Worm (Caenorhabditis elegans) whole organism, young adult: ENCODE measurements around the gene F07C3.9.

ENCODE experiments used
- B0019.2 ChIP-seq: fragments of 200-800 bp; sonication (Bioruptor generic); conservative IDR thresholded peaks from 2 replicates; pipeline ENCODE4 v1.3.6; 2022; ENCODE audit warnings: missing genetic modification reagents, missing genetic modification characterization, missing compliant biosample characterization
- D2030.7 ChIP-seq: fragments of 200-800 bp; sonication (Bioruptor generic); IDR thresholded peaks from 2 replicates; pipeline ENCODE4 v1.3.6; 2022; ENCODE audit warnings: missing genetic modification reagents, missing genetic modification characterization, missing compliant biosample characterization
- F10E7.11 ChIP-seq: sonication (generic microtip); optimal IDR thresholded peaks from 2 replicates; lab custom pipeline; 2017; ENCODE audit warnings: mild to moderate bottlenecking, missing genetic modification characterization, moderate library complexity, missing compliant biosample characterization
- F22D6.2 ChIP-seq: sonication (generic microtip); optimal IDR thresholded peaks from 2 replicates; lab custom pipeline; 2016; ENCODE audit warnings: mild to moderate bottlenecking, missing genetic modification characterization, missing compliant biosample characterization
- F23B12.7 ChIP-seq: sonication (generic microtip); optimal IDR thresholded peaks from 2 replicates; lab custom pipeline; 2017; ENCODE audit warnings: missing genetic modification characterization, mild to moderate bottlenecking, missing compliant biosample characterization, antibody characterized with exemption, moderate library complexity; ENCODE audit not compliant: insufficient read depth
- F39B2.1 ChIP-seq: fragments of 200-800 bp; sonication (Bioruptor generic); IDR thresholded peaks from 2 replicates; pipeline ENCODE4 v1.3.6; 2022; ENCODE audit warnings: missing genetic modification reagents, missing genetic modification characterization, missing compliant biosample characterization
- K12H6.12 ChIP-seq: fragments of 200-800 bp; sonication (Bioruptor generic); optimal IDR thresholded peaks from 2 replicates; lab custom pipeline; 2018; ENCODE audit warnings: mild to moderate bottlenecking, missing genetic modification characterization, missing compliant biosample characterization
- Y56A3A.18 ChIP-seq: fragments of 200-800 bp; sonication (Bioruptor generic); IDR thresholded peaks from 2 replicates; pipeline ENCODE4 v1.3.6; 2022; ENCODE audit warnings: missing genetic modification reagents, missing genetic modification characterization, missing compliant biosample characterization
- attf-5 ChIP-seq: fragments of 200-800 bp; sonication (Bioruptor generic); optimal IDR thresholded peaks from 2 replicates; lab custom pipeline; 2018; ENCODE audit warnings: mild to moderate bottlenecking, missing genetic modification characterization, missing compliant biosample characterization
- bed-2 ChIP-seq: fragments of 200-800 bp; sonication (Bioruptor generic); IDR thresholded peaks from 2 replicates; pipeline ENCODE4 v1.3.6; 2022; ENCODE audit warnings: missing genetic modification reagents, missing genetic modification characterization, missing compliant biosample characterization
- cebp-1 ChIP-seq, 2 experiments: fragments of 200-800 bp in 1 of 2; sonication (Bioruptor generic) in 1 of 2; sonication (generic microtip) in 1 of 2; IDR thresholded peaks in 1 of 2; optimal IDR thresholded peaks in 1 of 2; 2 replicates each; pipeline versions ENCODE4 v1.3.6 to Lab custom; 2017 to 2022; ENCODE audit warnings: missing compliant biosample characterization in 2 of 2, missing genetic modification characterization in 2 of 2, mild to moderate bottlenecking in 1 of 2, missing genetic modification reagents in 1 of 2, moderate library complexity in 1 of 2
- ceh-27 ChIP-seq: fragments of 200-800 bp; sonication (Bioruptor generic); optimal IDR thresholded peaks from 2 replicates; lab custom pipeline; 2018; ENCODE audit warnings: mild to moderate bottlenecking, missing genetic modification characterization, moderate library complexity, missing compliant biosample characterization
- ceh-40 ChIP-seq: fragments of 200-800 bp; sonication (Bioruptor generic); IDR thresholded peaks from 2 replicates; pipeline ENCODE4 v1.3.6; 2022; ENCODE audit warnings: missing genetic modification characterization, missing compliant biosample characterization
- dox-1 ChIP-seq: fragments of 200-800 bp; sonication (Bioruptor generic); IDR thresholded peaks from 2 replicates; pipeline ENCODE4 v1.3.6; 2022; ENCODE audit warnings: missing genetic modification reagents, missing genetic modification characterization, missing compliant biosample characterization
- dpl-1 ChIP-seq: fragments of 150-350 bp; optimal IDR thresholded peaks from 2 replicates; lab custom pipeline; 2014; ENCODE audit warnings: missing biosample characterization, missing genetic modification reagents, missing genetic modification characterization
- efl-1 ChIP-seq: fragments of 150-350 bp; optimal IDR thresholded peaks from 2 replicates; lab custom pipeline; 2014; ENCODE audit warnings: missing biosample characterization, missing genetic modification reagents, missing genetic modification characterization
- ets-4 ChIP-seq: fragments of 200-800 bp; sonication (Bioruptor generic); optimal IDR thresholded peaks from 2 replicates; lab custom pipeline; 2018; ENCODE audit warnings: mild to moderate bottlenecking, missing genetic modification characterization, missing compliant biosample characterization
- hmg-1.2 ChIP-seq: fragments of 200-800 bp; sonication (Bioruptor generic); IDR thresholded peaks from 2 replicates; pipeline ENCODE4 v1.3.6; 2022; ENCODE audit warnings: missing genetic modification reagents, missing genetic modification characterization, missing compliant biosample characterization
- hmg-20 ChIP-seq: fragments of 200-800 bp; sonication (Bioruptor generic); IDR thresholded peaks from 2 replicates; pipeline ENCODE4 v1.3.6; 2022; ENCODE audit warnings: missing genetic modification reagents, missing genetic modification characterization, missing compliant biosample characterization
- lag-1 ChIP-seq: fragments of 200-800 bp; sonication (Bioruptor generic); IDR thresholded peaks from 2 replicates; pipeline ENCODE4 v1.3.6; 2022; ENCODE audit warnings: missing genetic modification reagents, missing genetic modification characterization, missing compliant biosample characterization
- let-607 ChIP-seq, 2 experiments: fragments of 200-800 bp in 1 of 2; sonication (Bioruptor generic) in 1 of 2; sonication (generic microtip) in 1 of 2; optimal IDR thresholded peaks; 2 replicates each; lab custom pipeline; 2016 to 2018; ENCODE audit warnings: mild to moderate bottlenecking in 2 of 2, missing compliant biosample characterization in 2 of 2, missing genetic modification characterization in 2 of 2, moderate library complexity in 2 of 2, missing genotype in 1 of 2
- lin-26 ChIP-seq: fragments of 200-800 bp; sonication (Bioruptor generic); IDR thresholded peaks from 2 replicates; pipeline ENCODE4 v1.3.6; 2022; ENCODE audit warnings: missing genetic modification reagents, missing genetic modification characterization, missing compliant biosample characterization
- lin-54 ChIP-seq: fragments of 200-800 bp; sonication (Bioruptor generic); optimal IDR thresholded peaks from 2 replicates; lab custom pipeline; 2018; ENCODE audit warnings: mild to moderate bottlenecking, missing genetic modification characterization, missing compliant biosample characterization
- madf-10 ChIP-seq: sonication (generic microtip); optimal IDR thresholded peaks from 2 replicates; lab custom pipeline; 2016; ENCODE audit warnings: mild to moderate bottlenecking, missing genetic modification characterization, missing compliant biosample characterization
- madf-3 ChIP-seq: fragments of 200-800 bp; sonication (Bioruptor generic); IDR thresholded peaks from 2 replicates; pipeline ENCODE4 v1.3.6; 2022; ENCODE audit warnings: missing genetic modification reagents, missing genetic modification characterization, missing compliant biosample characterization
- mcd-1 ChIP-seq: fragments of 200-800 bp; sonication (Bioruptor generic); IDR thresholded peaks from 2 replicates; pipeline ENCODE4 v1.3.6; 2022; ENCODE audit warnings: missing genetic modification reagents, missing genetic modification characterization, missing compliant biosample characterization
- nfya-1 ChIP-seq: sonication (generic microtip); optimal IDR thresholded peaks from 2 replicates; lab custom pipeline; 2017; ENCODE audit warnings: antibody characterized with exemption, missing compliant biosample characterization, missing genetic modification characterization, borderline replicate concordance; ENCODE audit not compliant: insufficient read depth
- nfya-2 ChIP-seq: fragments of 200-800 bp; sonication (Bioruptor generic); IDR thresholded peaks from 2 replicates; pipeline ENCODE4 v1.3.6; 2022; ENCODE audit warnings: missing genetic modification reagents, missing genetic modification characterization, missing compliant biosample characterization
- nhr-80 ChIP-seq: sonication (generic microtip); optimal IDR thresholded peaks from 2 replicates; lab custom pipeline; 2016; ENCODE audit warnings: missing genetic modification characterization, missing compliant biosample characterization
- snpc-4 ChIP-seq, 5 experiments: fragments of 150-350 bp in 1 of 5; sonication (generic microtip) in 4 of 5; optimal IDR thresholded peaks; 2 replicates each; lab custom pipeline; 2014 to 2018; ENCODE audit warnings: missing genetic modification characterization in 5 of 5, missing biosample characterization in 3 of 5, antibody characterized with exemption in 2 of 5, mild to moderate bottlenecking in 2 of 5, missing compliant biosample characterization in 2 of 5, missing genotype in 2 of 5, moderate library complexity in 2 of 5, missing genetic modification reagents in 1 of 5
- ztf-18 ChIP-seq: sonication (generic microtip); optimal IDR thresholded peaks from 2 replicates; lab custom pipeline; 2016; ENCODE audit warnings: missing genotype, mild to moderate bottlenecking, missing genetic modification characterization, missing compliant biosample characterization
- ztf-26 ChIP-seq: sonication (generic microtip); optimal IDR thresholded peaks from 2 replicates; lab custom pipeline; 2017; ENCODE audit warnings: missing genetic modification characterization, missing compliant biosample characterization

Gene F07C3.9

DNA sequence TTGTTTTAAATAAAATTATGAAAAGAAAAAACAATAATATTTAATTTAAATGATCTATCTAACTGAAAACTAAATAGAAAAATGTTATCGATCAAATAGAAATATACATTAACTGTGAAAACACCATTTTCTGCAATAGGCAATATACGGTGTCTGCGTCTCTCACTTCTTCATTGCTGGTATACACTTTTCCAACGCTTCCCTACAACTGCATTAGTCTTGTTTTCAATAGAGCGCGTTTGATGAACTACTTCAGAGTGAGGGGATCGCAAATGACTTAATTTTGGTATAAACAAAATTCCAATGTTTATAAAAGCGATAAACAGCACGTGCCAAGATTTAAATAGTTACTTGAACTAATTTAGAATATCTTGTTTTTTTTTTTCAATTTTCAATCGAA lies 41.9 kb downstream of the F07C3.9 start:
- TF ChIP-seq mcd-1 (GFP tag; lab: Robert Waterston, UW) (peak; percentile 48; the same call in 1 of the 2 replicates), let-607 (tag; optimal IDR thresholded peaks at IDR 0.05; lab: Kevin White, UChicago) (peak in 1 of 2 experiments; percentile 59), F23B12.7 (tag; lab: Kevin White, UChicago) (peak; percentile 35), madf-3 (GFP tag; lab: Robert Waterston, UW) (no peak), nhr-80 (peak; percentile 76), Y56A3A.18 (no peak), B0019.2 (GFP tag; lab: Robert Waterston, UW) (no peak), dpl-1 (GFP tag; lab: Kevin White, UChicago) (no peak), ztf-18 (tag; lab: Kevin White, UChicago) (peak; percentile 22), attf-5 (peak; percentile 87), dox-1 (GFP tag; lab: Robert Waterston, UW) (peak; percentile 47; the same call in 1 of the 2 replicates), K12H6.12 (peak; percentile 8), ceh-27 (GFP tag; lab: Kevin White, UChicago) (peak; percentile 7), snpc-4 (GFP tag; optimal IDR thresholded peaks at IDR 0.05; lab: Kevin White, UChicago) (no peak), snpc-4 (tag; optimal IDR thresholded peaks at IDR 0.05; lab: Kevin White, UChicago) (peak in 1 of 4 experiments; percentile 60), cebp-1 (GFP tag; IDR thresholded peaks at IDR 0.05; lab: Robert Waterston, UW) (no peak), cebp-1 (tag; optimal IDR thresholded peaks at IDR 0.05; lab: Kevin White, UChicago) (peak; percentile 22), hmg-1.2 (GFP tag; lab: Robert Waterston, UW) (peak; percentile 74; the same call in 1 of the 2 replicates)
- TF ChIP-seq, all 124 proteins: peak for 12

DNA sequence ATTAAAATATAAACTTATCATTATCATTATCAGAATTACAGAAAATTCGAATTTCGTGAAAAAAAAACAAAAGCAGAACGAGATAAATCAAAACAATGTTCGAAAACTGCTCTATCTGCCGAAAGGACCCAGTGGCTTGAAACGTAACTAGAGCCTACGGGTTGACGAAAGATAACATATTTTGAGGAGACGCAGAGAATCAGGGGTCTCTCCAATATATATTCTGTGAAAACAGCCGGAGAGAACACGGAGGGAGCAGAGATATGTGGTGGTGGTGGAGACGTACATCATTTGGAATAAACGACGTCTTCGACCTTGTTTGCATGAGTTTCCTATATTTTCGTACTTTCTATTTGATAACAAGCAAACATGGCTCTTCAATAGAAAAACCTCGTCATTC lies 45.6 kb downstream of the F07C3.9 start:
- no peak for TF ChIP-seq ztf-26 (tag; lab: Kevin White, UChicago)
- TF ChIP-seq lin-26: no peak
- TF ChIP-seq lag-1: 0 out of 2 replicates have a peak, but pooled peaks have one; percentile 19
- peak; percentile 69 for TF ChIP-seq hmg-1.2 (GFP tag; lab: Robert Waterston, UW)
- TF ChIP-seq D2030.7 (GFP tag; lab: Robert Waterston, UW): no peak
- no peak for TF ChIP-seq hmg-20
- no peak for TF ChIP-seq efl-1 (GFP tag; lab: Kevin White, UChicago)
- no peak for TF ChIP-seq F22D6.2 (tag; lab: Kevin White, UChicago)

DNA sequence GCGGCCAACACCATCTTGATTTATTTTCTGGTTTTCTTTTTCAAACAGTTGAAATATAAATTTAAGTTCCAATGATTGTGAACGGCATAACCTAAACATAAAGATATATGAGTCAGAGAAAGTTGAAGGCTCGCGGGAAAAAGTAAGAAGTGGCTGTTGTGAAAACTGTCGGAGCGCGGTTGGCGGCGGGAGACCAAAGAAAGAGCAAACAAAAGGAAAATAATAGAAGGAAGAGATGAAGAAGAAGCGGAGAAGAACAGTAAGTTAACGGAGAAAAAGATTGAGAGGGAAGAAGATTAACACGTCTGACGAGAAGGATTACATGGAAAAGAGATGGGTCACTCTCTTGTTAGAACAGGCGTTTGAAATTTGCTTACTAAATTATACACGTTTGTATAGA lies 47.1 kb downstream of the F07C3.9 start, which contains the start of gene inx-10:
inx-10 (minus strand) TSS at position 101 of the 400 bp plus-strand sequence.
- no peak for TF ChIP-seq nfya-2 (GFP tag; lab: Robert Waterston, UW)
- no peak for TF ChIP-seq dpl-1 (GFP tag; lab: Kevin White, UChicago)
- TF ChIP-seq F39B2.1 (GFP tag; lab: Robert Waterston, UW): no peak
- no peak for TF ChIP-seq ets-4
- TF ChIP-seq F10E7.11 (tag; lab: Kevin White, UChicago): no peak
- no peak for TF ChIP-seq nfya-1
- TF ChIP-seq madf-10 (tag; lab: Kevin White, UChicago): no peak
- TF ChIP-seq bed-2 (GFP tag; lab: Robert Waterston, UW): no peak
- no peak for TF ChIP-seq lin-54 (GFP tag; lab: Kevin White, UChicago)
- no peak for TF ChIP-seq ceh-40 (GFP tag; lab: Robert Waterston, UW)
- TF ChIP-seq, all 124 proteins: peak for 0
